Worm (Caenorhabditis elegans): ENCODE measurements around the gene Y62H9A.14.

ce11 chrX:11896708-11897107 lies 24.3 kb upstream of the Y62H9A.14 start:
- TF ChIP-seq tra-4 (tag; optimal IDR thresholded peaks at IDR 0.05): no peak
- TF ChIP-seq tbx-11 (GFP tag; IDR thresholded peaks at IDR 0.05): no peak
- no peak for TF ChIP-seq ama-1 (optimal IDR thresholded peaks at IDR 0.05)
- TF ChIP-seq ets-7 (tag; optimal IDR thresholded peaks at IDR 0.05): no peak
- no peak for TF ChIP-seq scrt-1 (GFP tag; IDR thresholded peaks at IDR 0.05)
- TF ChIP-seq hmbx-1 (tag; optimal IDR thresholded peaks at IDR 0.05): no peak
- TF ChIP-seq tbx-37 (GFP tag; conservative IDR thresholded peaks at IDR 0.05): no peak
- TF ChIP-seq flt-1 (GFP tag; IDR thresholded peaks at IDR 0.05): no peak
- no peak for TF ChIP-seq B0310.2 (tag; optimal IDR thresholded peaks at IDR 0.05)
- TF ChIP-seq hnd-1 (tag; optimal IDR thresholded peaks at IDR 0.05): no peak
- TF ChIP-seq F13C5.2 (tag; optimal IDR thresholded peaks at IDR 0.05): no peak
